Worm (Caenorhabditis elegans) whole organism, L1 larva: ENCODE data around the gene F35G2.1.

ENCODE experiments used
- C04F5.9 ChIP-seq: sonication (generic microtip); optimal IDR thresholded peaks from 2 replicates; lab custom pipeline; 2016; ENCODE audit warnings: missing genetic modification characterization, missing compliant biosample characterization
- aha-1 ChIP-seq: fragments of 150-350 bp; optimal IDR thresholded peaks from 2 replicates; lab custom pipeline; 2014; ENCODE audit warnings: missing biosample characterization, missing genetic modification characterization
- alr-1 ChIP-seq: fragments of 200-800 bp; sonication (Bioruptor generic); optimal IDR thresholded peaks from 2 replicates; lab custom pipeline; 2018; ENCODE audit warnings: borderline replicate concordance, mild to moderate bottlenecking, missing genetic modification characterization, missing compliant biosample characterization
- ama-1 ChIP-seq: fragments of 150-350 bp; optimal IDR thresholded peaks from 2 replicates; lab custom pipeline; 2014
- blmp-1 ChIP-seq: fragments of 150-350 bp; optimal IDR thresholded peaks from 2 replicates; lab custom pipeline; 2014; ENCODE audit warnings: missing biosample characterization, missing genetic modification characterization
- ceh-82 ChIP-seq, 3 experiments: fragments of 150-350 bp in 1 of 3; sonication (generic microtip) in 2 of 3; optimal IDR thresholded peaks; 2 replicates each; lab custom pipeline; 2014 to 2017; ENCODE audit warnings: missing biosample characterization in 3 of 3, missing genetic modification characterization in 3 of 3
- ceh-88 ChIP-seq: fragments of 200-800 bp; sonication (Bioruptor generic); IDR thresholded peaks from 2 replicates; pipeline ENCODE4 v1.3.6; 2022; ENCODE audit warnings: missing genetic modification characterization, missing compliant biosample characterization
- ces-1 ChIP-seq: fragments of 150-350 bp; optimal IDR thresholded peaks from 2 replicates; lab custom pipeline; 2014; ENCODE audit warnings: missing biosample characterization, missing genetic modification reagents, missing genetic modification characterization
- dpl-1 ChIP-seq, 3 experiments: fragments of 150-350 bp in 2 of 3; sonication (generic microtip) in 1 of 3; optimal IDR thresholded peaks; 2 replicates each; lab custom pipeline; 2014 to 2017; ENCODE audit warnings: missing biosample characterization in 3 of 3, missing genetic modification characterization in 3 of 3, missing genetic modification reagents in 3 of 3
- dsc-1 ChIP-seq: sonication (generic microtip); optimal IDR thresholded peaks from 2 replicates; lab custom pipeline; 2016; ENCODE audit warnings: mild to moderate bottlenecking, missing genetic modification characterization, missing compliant biosample characterization
- efl-1 ChIP-seq, 4 experiments: fragments of 150-350 bp; optimal IDR thresholded peaks in 3 of 4; peaks in 1 of 4; 1 replicate in 1 of 4; 2 replicates in 3 of 4; lab custom pipeline; 2014; ENCODE audit warnings: missing biosample characterization in 2 of 4, missing genetic modification characterization in 2 of 4, missing genetic modification reagents in 2 of 4
- egl-13 ChIP-seq: sonication (generic microtip); optimal IDR thresholded peaks from 2 replicates; lab custom pipeline; 2016; ENCODE audit warnings: missing genotype, missing genetic modification reagents, missing genetic modification characterization, missing compliant biosample characterization
- egl-27 ChIP-seq, 2 experiments: fragments of 150-350 bp in 1 of 2; sonication (generic microtip); optimal IDR thresholded peaks; 3 replicates each; lab custom pipeline; 2017 to 2018; ENCODE audit warnings: missing biosample characterization in 2 of 2, missing genetic modification characterization in 2 of 2, missing genetic modification reagents in 2 of 2
- elt-3 ChIP-seq, 6 experiments: fragments of 150-350 bp in 1 of 6; sonication (generic microtip); optimal IDR thresholded peaks; 2 replicates each; lab custom pipeline; 2017 to 2018; ENCODE audit warnings: missing biosample characterization in 6 of 6, missing genetic modification characterization in 6 of 6, inconsistent platforms in 1 of 6
- fkh-4 ChIP-seq: sonication (generic microtip); optimal IDR thresholded peaks from 2 replicates; lab custom pipeline; 2016; ENCODE audit warnings: missing compliant biosample characterization, missing genetic modification characterization, borderline replicate concordance
- fkh-8 ChIP-seq: sonication (generic microtip); optimal IDR thresholded peaks from 2 replicates; lab custom pipeline; 2016; ENCODE audit warnings: mild to moderate bottlenecking, missing genetic modification characterization, missing compliant biosample characterization
- grh-1 ChIP-seq: fragments of 200-800 bp; sonication (Bioruptor generic); IDR thresholded peaks from 2 replicates; pipeline ENCODE4 v1.3.6; 2022; ENCODE audit warnings: missing genetic modification reagents, missing genetic modification characterization, missing compliant biosample characterization
- hlh-4 ChIP-seq: sonication (generic microtip); optimal IDR thresholded peaks from 2 replicates; lab custom pipeline; 2016; ENCODE audit warnings: mild to moderate bottlenecking, missing genetic modification characterization, missing compliant biosample characterization
- hpl-2 ChIP-seq: fragments of 150-350 bp; optimal IDR thresholded peaks from 2 replicates; lab custom pipeline; 2014; ENCODE audit warnings: missing biosample characterization, missing genetic modification reagents, missing genetic modification characterization
- irx-1 ChIP-seq: sonication (generic microtip); optimal IDR thresholded peaks from 2 replicates; lab custom pipeline; 2016; ENCODE audit warnings: missing genetic modification characterization, missing compliant biosample characterization
- isw-1 ChIP-seq: fragments of 200-800 bp; sonication (Bioruptor generic); IDR thresholded peaks from 2 replicates; pipeline ENCODE4 v1.3.6; 2022; ENCODE audit warnings: missing genetic modification characterization, missing compliant biosample characterization
- lin-13 ChIP-seq: fragments of 150-350 bp; optimal IDR thresholded peaks from 2 replicates; lab custom pipeline; 2014; ENCODE audit warnings: missing biosample characterization, missing genetic modification reagents, missing genetic modification characterization
- lin-14 ChIP-seq: fragments of 200-800 bp; sonication (Bioruptor generic); optimal IDR thresholded peaks from 2 replicates; lab custom pipeline; 2018; ENCODE audit warnings: mild to moderate bottlenecking, missing genetic modification characterization, moderate library complexity, missing compliant biosample characterization
- lin-15B ChIP-seq: fragments of 150-350 bp; sonication (generic microtip); optimal IDR thresholded peaks from 3 replicates; lab custom pipeline; 2014; ENCODE audit warnings: missing biosample characterization, missing genetic modification characterization
- lin-35 ChIP-seq, 2 experiments: fragments of 150-350 bp; optimal IDR thresholded peaks; 2 replicates each; lab custom pipeline; 2014; ENCODE audit warnings: missing biosample characterization in 2 of 2, missing genetic modification characterization in 2 of 2, missing genetic modification reagents in 2 of 2
- lir-3 ChIP-seq: sonication (generic microtip); optimal IDR thresholded peaks from 2 replicates; lab custom pipeline; 2016; ENCODE audit warnings: mild to moderate bottlenecking, missing genetic modification characterization, moderate library complexity, missing compliant biosample characterization; ENCODE audit not compliant: poor library complexity
- mab-9 ChIP-seq: fragments of 200-800 bp; sonication (Bioruptor generic); IDR thresholded peaks from 2 replicates; pipeline ENCODE4 v1.3.6; 2022; ENCODE audit warnings: missing genetic modification reagents, missing genetic modification characterization, missing compliant biosample characterization
- mdl-1 ChIP-seq, 2 experiments: fragments of 150-350 bp; optimal IDR thresholded peaks; 2 replicates each; lab custom pipeline; 2014 to 2017; ENCODE audit warnings: missing biosample characterization in 2 of 2, missing genetic modification characterization in 2 of 2, inconsistent platforms in 1 of 2
- nhr-11 ChIP-seq: fragments of 150-350 bp; optimal IDR thresholded peaks from 2 replicates; lab custom pipeline; 2014; ENCODE audit warnings: missing biosample characterization, missing genetic modification characterization
- nhr-12 ChIP-seq: sonication (generic microtip); optimal IDR thresholded peaks from 2 replicates; lab custom pipeline; 2017; ENCODE audit warnings: missing biosample characterization, missing genetic modification characterization
- nhr-28 ChIP-seq: fragments of 150-350 bp; optimal IDR thresholded peaks from 2 replicates; lab custom pipeline; 2014; ENCODE audit warnings: missing biosample characterization, missing genetic modification characterization
- nhr-47 ChIP-seq: sonication (generic microtip); optimal IDR thresholded peaks from 2 replicates; lab custom pipeline; 2016; ENCODE audit warnings: mild to moderate bottlenecking, missing genetic modification characterization, moderate library complexity, missing compliant biosample characterization
- nhr-76 ChIP-seq: sonication (generic microtip); optimal IDR thresholded peaks from 2 replicates; lab custom pipeline; 2017; ENCODE audit warnings: missing biosample characterization, missing genetic modification characterization
- nhr-77 ChIP-seq: fragments of 150-350 bp; optimal IDR thresholded peaks from 2 replicates; lab custom pipeline; 2014; ENCODE audit warnings: missing biosample characterization, missing genetic modification characterization
- nhr-90 ChIP-seq: sonication (generic microtip); optimal IDR thresholded peaks from 2 replicates; lab custom pipeline; 2016; ENCODE audit warnings: mild to moderate bottlenecking, missing genetic modification characterization, missing compliant biosample characterization; ENCODE audit not compliant: poor library complexity
- pag-3 ChIP-seq: sonication (generic microtip); optimal IDR thresholded peaks from 2 replicates; lab custom pipeline; 2017; ENCODE audit warnings: missing genetic modification characterization, mild to moderate bottlenecking, missing compliant biosample characterization, antibody characterized with exemption, borderline replicate concordance; ENCODE audit not compliant: insufficient read depth
- snu-23 ChIP-seq: sonication (generic microtip); optimal IDR thresholded peaks from 2 replicates; lab custom pipeline; 2016; ENCODE audit warnings: missing genetic modification characterization, missing compliant biosample characterization
- sox-4 ChIP-seq: sonication (generic microtip); optimal IDR thresholded peaks from 2 replicates; lab custom pipeline; 2016; ENCODE audit warnings: missing genetic modification characterization, missing compliant biosample characterization
- swsn-7 ChIP-seq: sonication (generic microtip); optimal IDR thresholded peaks from 2 replicates; lab custom pipeline; 2016; ENCODE audit warnings: missing genetic modification characterization, missing compliant biosample characterization
- tbx-2 ChIP-seq: sonication (generic microtip); optimal IDR thresholded peaks from 2 replicates; lab custom pipeline; 2016; ENCODE audit warnings: missing genetic modification characterization, missing compliant biosample characterization
- tlp-1 ChIP-seq: fragments of 150-350 bp; optimal IDR thresholded peaks from 2 replicates; lab custom pipeline; 2014; ENCODE audit warnings: missing biosample characterization, missing genetic modification characterization
- unc-30 ChIP-seq: sonication (generic microtip); optimal IDR thresholded peaks from 2 replicates; lab custom pipeline; 2017; ENCODE audit warnings: missing biosample characterization, missing genetic modification characterization
- unc-62 ChIP-seq: fragments of 150-350 bp; optimal IDR thresholded peaks from 2 replicates; lab custom pipeline; 2014; ENCODE audit warnings: missing biosample characterization, missing genetic modification reagents, missing genetic modification characterization
- vab-15 ChIP-seq: sonication (generic microtip); optimal IDR thresholded peaks from 2 replicates; lab custom pipeline; 2017; ENCODE audit warnings: missing genotype, mild to moderate bottlenecking, missing genetic modification characterization, missing compliant biosample characterization
- zag-1 ChIP-seq: fragments of 150-350 bp; optimal IDR thresholded peaks from 2 replicates; lab custom pipeline; 2014; ENCODE audit warnings: missing biosample characterization, missing genetic modification characterization
- zip-4 ChIP-seq: fragments of 200-800 bp; sonication (Bioruptor generic); optimal IDR thresholded peaks from 2 replicates; lab custom pipeline; 2018; ENCODE audit warnings: mild to moderate bottlenecking, missing genetic modification characterization, moderate library complexity, missing compliant biosample characterization
- ztf-11 ChIP-seq, 2 experiments: sonication (generic microtip); optimal IDR thresholded peaks; 2 replicates each; lab custom pipeline; 2016 to 2017; ENCODE audit warnings: missing genetic modification characterization in 2 of 2, missing biosample characterization in 1 of 2, missing compliant biosample characterization in 1 of 2
- ztf-4 ChIP-seq: fragments of 150-350 bp; optimal IDR thresholded peaks from 2 replicates; lab custom pipeline; 2014; ENCODE audit warnings: missing biosample characterization, missing genetic modification characterization

The F35G2.1 gene

DNA sequence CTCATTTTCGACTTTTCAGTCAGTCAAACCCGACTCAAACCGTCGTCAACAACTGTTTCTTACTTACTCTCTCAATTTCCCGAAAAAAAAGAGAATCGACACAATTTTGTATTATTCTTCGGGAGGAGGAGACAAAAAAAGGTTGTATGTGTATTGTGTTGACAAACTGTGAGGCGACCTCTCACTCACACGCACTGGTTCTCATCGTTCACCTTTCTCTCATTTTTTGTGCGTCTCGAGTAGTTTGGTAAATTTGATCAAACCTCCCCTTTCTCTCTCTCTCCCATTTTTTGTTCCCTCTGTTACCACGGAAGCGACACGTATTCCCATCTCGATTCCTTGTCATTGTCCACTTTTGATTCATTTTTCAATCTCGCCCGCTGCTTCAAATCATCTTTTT is 4.2 kb upstream of the F35G2.1 start:
- TF ChIP-seq efl-1 (optimal IDR thresholded peaks at IDR 0.05; lab: Kevin White, UChicago) (no peak), efl-1 (GFP tag; optimal IDR thresholded peaks at IDR 0.05 in 1 of 2; lab: Kevin White, UChicago) (peak in 1 of 2 experiments; percentile 55), lin-15B (no peak), tbx-2 (tag; lab: Kevin White, UChicago) (peak; percentile 36), hpl-2 (GFP tag; lab: Kevin White, UChicago) (no peak), C04F5.9 (tag; lab: Kevin White, UChicago) (no peak), ceh-82 (tag; optimal IDR thresholded peaks at IDR 0.05; lab: Kevin White, UChicago) (no peak), nhr-77 (tag; lab: Kevin White, UChicago) (peak; percentile 32), fkh-4 (tag; lab: Kevin White, UChicago) (no peak), ztf-11 (tag; optimal IDR thresholded peaks at IDR 0.05; lab: Kevin White, UChicago) (no peak), ztf-4 (tag; lab: Kevin White, UChicago) (no peak), lin-14 (GFP tag; lab: Kevin White, UChicago) (peak; percentile 68), alr-1 (tag; lab: Kevin White, UChicago) (no peak), vab-15 (tag; lab: Kevin White, UChicago) (no peak), lin-35 (GFP tag; optimal IDR thresholded peaks at IDR 0.05; lab: Kevin White, UChicago) (no peak), nhr-90 (tag; lab: Kevin White, UChicago) (no peak), mdl-1 (tag; optimal IDR thresholded peaks at IDR 0.05; lab: Kevin White, UChicago) (no peak), egl-27 (tag; optimal IDR thresholded peaks at IDR 0.05; lab: Kevin White, UChicago) (no peak), aha-1 (tag; lab: Kevin White, UChicago) (no peak), elt-3 (tag; optimal IDR thresholded peaks at IDR 0.05; lab: Kevin White, UChicago) (no peak)

DNA sequence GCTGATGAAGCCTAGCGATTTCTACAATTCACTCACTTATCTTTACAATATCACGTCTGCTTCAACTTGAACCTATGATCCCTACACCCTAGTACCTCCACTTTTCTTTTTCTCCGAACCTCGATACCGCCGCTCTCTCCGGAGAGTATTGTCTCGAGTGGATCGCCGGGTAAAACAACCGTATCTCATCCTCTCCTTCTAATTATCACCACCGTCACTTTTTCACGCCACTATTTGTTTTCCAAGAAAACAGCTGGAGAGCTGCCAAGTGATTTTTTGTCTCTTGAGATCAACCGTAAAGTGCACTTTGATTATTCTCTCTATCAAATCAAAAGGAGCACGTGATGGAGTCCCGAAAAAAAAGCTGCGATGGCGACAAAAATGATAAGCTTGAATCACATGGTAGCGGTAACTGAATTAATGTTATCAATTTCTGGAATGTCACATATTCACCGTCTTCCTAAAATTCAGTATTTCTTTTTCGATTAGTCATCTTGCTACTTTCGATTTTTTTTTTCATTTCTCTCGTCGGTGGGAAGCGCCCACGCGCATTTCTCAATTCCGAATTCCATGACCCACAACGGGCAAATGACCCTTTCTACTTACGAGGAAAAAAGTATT is 3.4 kb upstream of the F35G2.1 start:
- peak; percentile 12 for TF ChIP-seq tbx-2 (tag; lab: Kevin White, UChicago)
- TF ChIP-seq sox-4 (tag; lab: Kevin White, UChicago), result no peak
- no peak for TF ChIP-seq isw-1
- TF ChIP-seq ztf-4 (tag; lab: Kevin White, UChicago), result no peak
- no peak for TF ChIP-seq ceh-88 (GFP tag; lab: Robert Waterston, UW)
- no peak for TF ChIP-seq irx-1 (tag; lab: Kevin White, UChicago)
- TF ChIP-seq tlp-1 (tag; lab: Kevin White, UChicago), result no peak
- TF ChIP-seq unc-62 (GFP tag; lab: Kevin White, UChicago), result no peak
- TF ChIP-seq hlh-4 (tag; lab: Kevin White, UChicago), result no peak
- TF ChIP-seq nhr-12 (tag; lab: Kevin White, UChicago), result no peak
- TF ChIP-seq grh-1 (GFP tag; lab: Robert Waterston, UW), result no peak
- no peak for TF ChIP-seq lin-13 (GFP tag; lab: Kevin White, UChicago)
- TF ChIP-seq swsn-7 (tag; lab: Kevin White, UChicago), result no peak
- TF ChIP-seq lir-3 (tag; lab: Kevin White, UChicago), result no peak
- no peak for TF ChIP-seq lin-14 (GFP tag; lab: Kevin White, UChicago)
- no peak for TF ChIP-seq pag-3 (tag; lab: Kevin White, UChicago)
- TF ChIP-seq zip-4 (GFP tag; lab: Kevin White, UChicago), result no peak
- no peak for TF ChIP-seq ztf-11 (tag; optimal IDR thresholded peaks at IDR 0.05; lab: Kevin White, UChicago)
- no peak for TF ChIP-seq elt-3 (tag; optimal IDR thresholded peaks at IDR 0.05; lab: Kevin White, UChicago)
- no peak for TF ChIP-seq snu-23 (GFP tag; lab: Kevin White, UChicago)
- peak; percentile 66 for TF ChIP-seq nhr-77 (tag; lab: Kevin White, UChicago)
- TF ChIP-seq dsc-1 (tag; lab: Kevin White, UChicago), result no peak
- peak; percentile 73 for TF ChIP-seq blmp-1
- TF ChIP-seq fkh-8, result no peak
- TF ChIP-seq nhr-76, result no peak
- peak in 1 of 2 experiments; percentile 12 for TF ChIP-seq mdl-1 (tag; optimal IDR thresholded peaks at IDR 0.05; lab: Kevin White, UChicago)
- no peak for TF ChIP-seq unc-30
- TF ChIP-seq ama-1 (lab: Kevin White, UChicago), result no peak
- no peak for TF ChIP-seq efl-1 (optimal IDR thresholded peaks at IDR 0.05; lab: Kevin White, UChicago)
- TF ChIP-seq efl-1 (GFP tag; optimal IDR thresholded peaks at IDR 0.05 in 1 of 2; lab: Kevin White, UChicago), result peak in 1 of 2 experiments; percentile 58
- TF ChIP-seq nhr-11 (tag; lab: Kevin White, UChicago), result no peak
- TF ChIP-seq ces-1 (GFP tag; lab: Kevin White, UChicago), result no peak
- TF ChIP-seq dpl-1 (GFP tag; optimal IDR thresholded peaks at IDR 0.05; lab: Kevin White, UChicago), result no peak
- TF ChIP-seq mab-9 (GFP tag; lab: Robert Waterston, UW), result no peak
- TF ChIP-seq zag-1 (tag; lab: Kevin White, UChicago), result no peak
- TF ChIP-seq egl-13, result no peak
- TF ChIP-seq C04F5.9 (tag; lab: Kevin White, UChicago), result no peak
- TF ChIP-seq nhr-47, result no peak
- TF ChIP-seq nhr-28, result no peak
